Worm (Caenorhabditis elegans): ENCODE measurements around the gene ZC239.5.

ZC239.5 gene

ce11 chrII:3259254-3259653 lies 48.8 kb downstream of the ZC239.5 start, which contains the start of gene gcy-19:
Gene gcy-19 (minus strand): TSS chrII:3259354.
- TF ChIP-seq klf-2 (GFP tag; conservative IDR thresholded peaks at IDR 0.05) = no peak

- no peak for TF ChIP-seq med-1 (GFP tag; optimal IDR thresholded peaks at IDR 0.05; ENCODE audit: insufficient read depth)
Measured at ce11 chrII:3262504-3262903, 52.0 kb downstream of the ZC239.5 start, which contains the start of gene F02E11.2. Gene F02E11.2 (plus strand): TSS chrII:3262804.

All from whole organism, midembryonic.